Worm (Caenorhabditis elegans) whole organism, young adult: Measurements from ENCODE around the gene T04A6.1.

Experiments
- ama-1 ChIP-seq, 3 experiments: fragments of 150-350 bp in 1 of 3; sonication (generic microtip) in 2 of 3; optimal IDR thresholded peaks; 2 replicates each; lab custom pipeline; 2014 to 2018; ENCODE audit warnings: missing biosample characterization in 2 of 3, missing genetic modification characterization in 2 of 3, missing genetic modification reagents in 2 of 3
- dpl-1 ChIP-seq: fragments of 150-350 bp; optimal IDR thresholded peaks from 2 replicates; lab custom pipeline; 2014; ENCODE audit warnings: missing biosample characterization, missing genetic modification reagents, missing genetic modification characterization
- egl-18 ChIP-seq: fragments of 200-800 bp; sonication (Bioruptor generic); IDR thresholded peaks from 2 replicates; pipeline ENCODE4 v1.3.6; 2022; ENCODE audit warnings: missing genetic modification reagents, missing genetic modification characterization, missing compliant biosample characterization
- egrh-3 ChIP-seq: fragments of 200-800 bp; sonication (Bioruptor generic); IDR thresholded peaks from 2 replicates; pipeline ENCODE4 v1.3.6; 2022; ENCODE audit warnings: missing genetic modification reagents, missing genetic modification characterization, missing compliant biosample characterization
- lag-1 ChIP-seq: fragments of 200-800 bp; sonication (Bioruptor generic); IDR thresholded peaks from 2 replicates; pipeline ENCODE4 v1.3.6; 2022; ENCODE audit warnings: missing genetic modification reagents, missing genetic modification characterization, missing compliant biosample characterization
- lin-26 ChIP-seq: fragments of 200-800 bp; sonication (Bioruptor generic); IDR thresholded peaks from 2 replicates; pipeline ENCODE4 v1.3.6; 2022; ENCODE audit warnings: missing genetic modification reagents, missing genetic modification characterization, missing compliant biosample characterization
- madf-10 ChIP-seq: sonication (generic microtip); optimal IDR thresholded peaks from 2 replicates; lab custom pipeline; 2016; ENCODE audit warnings: mild to moderate bottlenecking, missing genetic modification characterization, missing compliant biosample characterization
- nhr-120 ChIP-seq: fragments of 200-800 bp; sonication (Bioruptor generic); IDR thresholded peaks from 2 replicates; pipeline ENCODE4 v1.3.6; 2022; ENCODE audit warnings: missing genetic modification characterization, missing compliant biosample characterization
- nhr-27 ChIP-seq: fragments of 200-800 bp; sonication (Bioruptor generic); optimal IDR thresholded peaks from 2 replicates; lab custom pipeline; 2018; ENCODE audit warnings: mild to moderate bottlenecking, missing genetic modification characterization, moderate library complexity, missing compliant biosample characterization
- pha-4 ChIP-seq: fragments of 150-350 bp; sonication (generic microtip); optimal IDR thresholded peaks from 2 replicates; lab custom pipeline; 2014; ENCODE audit warnings: missing biosample characterization, missing genetic modification reagents, missing genetic modification characterization
- snpc-3.4 ChIP-seq: sonication (generic microtip); optimal IDR thresholded peaks from 2 replicates; lab custom pipeline; 2017; ENCODE audit warnings: missing genetic modification characterization, mild to moderate bottlenecking, missing compliant biosample characterization, antibody characterized with exemption, moderate library complexity, missing genotype, missing genetic modification reagents
- unc-62 ChIP-seq: fragments of 150-350 bp; optimal IDR thresholded peaks from 2 replicates; lab custom pipeline; 2014; ENCODE audit warnings: missing biosample characterization, missing genetic modification reagents, missing genetic modification characterization

DNA sequence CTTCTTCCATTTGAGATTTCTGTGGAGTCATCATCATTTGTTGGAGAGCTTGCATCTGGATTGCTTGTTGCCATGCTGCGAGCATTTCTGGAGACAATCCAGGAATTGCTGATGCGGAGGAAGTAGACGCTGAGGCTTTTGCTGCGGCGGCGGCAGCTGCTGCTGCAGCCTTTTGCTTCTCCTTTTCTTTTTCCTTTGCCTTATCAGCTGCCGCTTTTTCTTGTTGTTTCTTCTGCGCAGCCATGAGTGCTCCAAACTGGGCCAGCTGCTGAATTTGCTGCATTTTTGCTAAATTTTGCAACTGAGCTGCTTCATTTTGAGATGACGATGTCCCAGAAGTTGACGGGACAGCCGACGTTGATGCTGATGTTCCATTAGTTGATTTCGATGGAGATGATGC is 39.2 kb downstream of the T04A6.1 start:
- no peak for TF ChIP-seq unc-62 (GFP tag; lab: Kevin White, UChicago)
- TF ChIP-seq lin-26 (GFP tag; lab: Robert Waterston, UW) = 0 out of 2 replicates have a peak, but pooled peaks have one; percentile 28
- TF ChIP-seq egl-18 = no peak
- no peak for TF ChIP-seq madf-10 (tag; lab: Kevin White, UChicago)
- no peak for TF ChIP-seq dpl-1 (GFP tag; lab: Kevin White, UChicago)
- TF ChIP-seq lag-1 (GFP tag; lab: Robert Waterston, UW) = no peak
- no peak for TF ChIP-seq ama-1 (optimal IDR thresholded peaks at IDR 0.05; lab: Kevin White, UChicago)
- TF ChIP-seq ama-1 (GFP tag; optimal IDR thresholded peaks at IDR 0.05; lab: Kevin White, UChicago) = no peak
- no peak for TF ChIP-seq snpc-3.4
- no peak for TF ChIP-seq pha-4
- no peak for TF ChIP-seq nhr-120 (GFP tag; lab: Robert Waterston, UW)
- TF ChIP-seq egrh-3 (GFP tag; lab: Robert Waterston, UW) = 0 out of 2 replicates have a peak, but pooled peaks have one; percentile 18
- TF ChIP-seq nhr-27 = no peak
